Fruit fly (Drosophila melanogaster) S2 (cell line): ENCODE results near the gene MKP-4.

Experiments used
- CG8478 ChIP-seq: fragments of >200 bp; optimal IDR thresholded peaks from 2 replicates; lab custom pipeline; 2018
- CTCF ChIP-seq, 2 experiments: fragments of >200 bp; optimal IDR thresholded peaks; 2 replicates each; lab custom pipeline; 2018

dm6 chrX:19605915-19606314 is 17.0 kb upstream of the MKP-4 start:
- TF ChIP-seq CG8478 (lab: Kevin White, UChicago) (no peak), CTCF (optimal IDR thresholded peaks at IDR 0.05; lab: Kevin White, UChicago) (no peak)
